Worm (Caenorhabditis elegans) whole organism, L3 larva: ENCODE results near the gene jud-4.

Experiments used
- elt-1 ChIP-seq: fragments of 150-350 bp; optimal IDR thresholded peaks from 2 replicates; lab custom pipeline; 2014; ENCODE audit warnings: missing biosample characterization, missing genetic modification characterization
- elt-3 ChIP-seq, 3 experiments: fragments of 150-350 bp in 1 of 3; sonication (generic microtip) in 2 of 3; optimal IDR thresholded peaks; 2 replicates in 2 of 3; 4 replicates in 1 of 3; lab custom pipeline; 2014 to 2017; ENCODE audit warnings: missing biosample characterization in 3 of 3, missing genetic modification characterization in 3 of 3
- nfya-1 ChIP-seq: sonication (generic microtip); optimal IDR thresholded peaks from 2 replicates; lab custom pipeline; 2017; ENCODE audit warnings: missing genetic modification characterization, mild to moderate bottlenecking, missing compliant biosample characterization, antibody characterized with exemption, moderate library complexity; ENCODE audit not compliant: insufficient read depth
- nhr-11 ChIP-seq: fragments of 150-350 bp; optimal IDR thresholded peaks from 2 replicates; lab custom pipeline; 2014; ENCODE audit warnings: missing biosample characterization, missing genetic modification characterization
- nhr-12 ChIP-seq: fragments of 150-350 bp; optimal IDR thresholded peaks from 2 replicates; lab custom pipeline; 2014; ENCODE audit warnings: missing biosample characterization, missing genetic modification characterization
- nhr-76 ChIP-seq: fragments of 150-350 bp; sonication (generic microtip); optimal IDR thresholded peaks from 5 replicates; lab custom pipeline; 2014; ENCODE audit warnings: missing biosample characterization, missing genetic modification characterization
- sea-2 ChIP-seq: fragments of 150-350 bp; sonication (generic microtip); optimal IDR thresholded peaks from 4 replicates; lab custom pipeline; 2014; ENCODE audit warnings: missing biosample characterization, missing genetic modification reagents, missing genetic modification characterization
- skn-1 ChIP-seq: fragments of 150-350 bp; optimal IDR thresholded peaks from 2 replicates; lab custom pipeline; 2014; ENCODE audit warnings: missing biosample characterization, missing genetic modification characterization
- snpc-4 ChIP-seq: fragments of 150-350 bp; optimal IDR thresholded peaks from 2 replicates; lab custom pipeline; 2014; ENCODE audit warnings: missing biosample characterization, missing genetic modification characterization
- unc-62 ChIP-seq: fragments of 150-350 bp; sonication (generic microtip); optimal IDR thresholded peaks from 4 replicates; lab custom pipeline; 2014; ENCODE audit warnings: missing biosample characterization, missing genetic modification reagents, missing genetic modification characterization
- ztf-11 ChIP-seq: fragments of 150-350 bp; optimal IDR thresholded peaks from 2 replicates; lab custom pipeline; 2014; ENCODE audit warnings: missing biosample characterization, missing genetic modification characterization

DNA sequence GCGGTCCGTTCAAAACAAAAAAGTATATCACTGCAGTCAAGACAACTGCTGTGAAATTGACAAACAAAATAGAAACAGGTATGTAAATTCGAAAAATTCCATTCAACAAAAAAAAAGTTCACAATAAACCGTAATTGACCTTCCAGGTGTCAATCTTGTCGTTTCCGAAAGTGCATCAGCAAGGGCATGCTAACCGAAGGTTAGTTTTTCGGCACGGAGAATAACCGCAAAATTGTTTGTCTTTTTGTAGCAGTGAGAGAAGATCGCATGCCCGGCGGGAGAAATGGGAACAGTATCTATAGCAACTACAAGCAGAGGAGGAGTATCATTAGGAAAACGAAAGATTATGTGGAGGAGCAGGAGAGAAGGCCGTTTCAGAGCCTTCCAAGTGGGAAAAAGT lies 28.8 kb downstream of the jud-4 start:
- no peak for TF ChIP-seq elt-1 (tag; lab: Kevin White, UChicago)
- no peak for TF ChIP-seq ztf-11 (tag; lab: Kevin White, UChicago)
- no peak for TF ChIP-seq elt-3 (tag; optimal IDR thresholded peaks at IDR 0.05; lab: Kevin White, UChicago)
- no peak for TF ChIP-seq nhr-11
- TF ChIP-seq skn-1 = no peak
- TF ChIP-seq nhr-76 (tag; lab: Kevin White, UChicago) = no peak
- no peak for TF ChIP-seq nhr-12 (tag; lab: Kevin White, UChicago)
- no peak for TF ChIP-seq nfya-1
- no peak for TF ChIP-seq unc-62 (GFP tag; lab: Kevin White, UChicago)
- no peak for TF ChIP-seq snpc-4
- no peak for TF ChIP-seq sea-2 (GFP tag; lab: Kevin White, UChicago)
